Worm (Caenorhabditis elegans) whole organism, L4 larva: ENCODE measurements around the gene meg-1.

Experiments
- F37D6.2 ChIP-seq: sonication (generic microtip); optimal IDR thresholded peaks from 2 replicates; lab custom pipeline; 2016; ENCODE audit warnings: mild to moderate bottlenecking, missing genetic modification characterization, missing compliant biosample characterization
- Y75B8A.6 ChIP-seq: fragments of 200-800 bp; sonication (Bioruptor generic); IDR thresholded peaks from 2 replicates; pipeline ENCODE4 v1.3.6; 2022; ENCODE audit warnings: missing genetic modification reagents, missing genetic modification characterization, missing compliant biosample characterization
- ZK337.2 ChIP-seq: fragments of 200-800 bp; sonication (Bioruptor generic); IDR thresholded peaks from 2 replicates; pipeline ENCODE4 v1.3.6; 2022; ENCODE audit warnings: missing genetic modification reagents, missing genetic modification characterization, missing compliant biosample characterization
- ZK546.5 ChIP-seq, 2 experiments: sonication (generic microtip); optimal IDR thresholded peaks; 2 replicates each; lab custom pipeline; 2017; ENCODE audit warnings: missing biosample characterization in 2 of 2, missing genetic modification characterization in 2 of 2
- aha-1 ChIP-seq: fragments of 150-350 bp; peaks from one replicate; lab custom pipeline; 2014; ENCODE audit warnings: missing biosample characterization, missing genetic modification characterization
- cey-2 ChIP-seq: sonication (generic microtip); optimal IDR thresholded peaks from 3 replicates; lab custom pipeline; 2017; ENCODE audit warnings: missing genetic modification characterization, mild to moderate bottlenecking, missing compliant biosample characterization, antibody characterized with exemption, borderline replicate concordance; ENCODE audit not compliant: insufficient read depth
- ctbp-1 ChIP-seq: fragments of 200-800 bp; sonication (Bioruptor generic); IDR thresholded peaks from 2 replicates; pipeline ENCODE4 v1.3.6; 2022; ENCODE audit warnings: missing genetic modification reagents, missing genetic modification characterization, missing compliant biosample characterization
- daf-16 ChIP-seq, 3 experiments: sonication (generic microtip); optimal IDR thresholded peaks; 2 replicates each; lab custom pipeline; 2016 to 2017; ENCODE audit warnings: missing genetic modification characterization in 3 of 3, missing genetic modification reagents in 3 of 3, mild to moderate bottlenecking in 2 of 3, missing compliant biosample characterization in 2 of 3, missing biosample characterization in 1 of 3, moderate library complexity in 1 of 3
- daf-8 ChIP-seq: fragments of 200-800 bp; sonication (Bioruptor generic); IDR thresholded peaks from 2 replicates; pipeline ENCODE4 v1.3.6; 2022; ENCODE audit warnings: missing genetic modification characterization, missing compliant biosample characterization
- dmd-6 ChIP-seq: fragments of 200-800 bp; sonication (Bioruptor generic); IDR thresholded peaks from 2 replicates; pipeline ENCODE4 v1.3.6; 2022; ENCODE audit warnings: missing genetic modification reagents, missing genetic modification characterization, missing compliant biosample characterization
- dmd-8 ChIP-seq: fragments of 200-800 bp; sonication (Bioruptor generic); IDR thresholded peaks from 2 replicates; pipeline ENCODE4 v1.3.6; 2022; ENCODE audit warnings: missing genetic modification characterization, missing compliant biosample characterization
- duxl-1 ChIP-seq: sonication (generic microtip); optimal IDR thresholded peaks from 2 replicates; lab custom pipeline; 2016; ENCODE audit warnings: mild to moderate bottlenecking, missing genetic modification characterization, moderate library complexity, missing compliant biosample characterization; ENCODE audit not compliant: poor library complexity
- egl-27 ChIP-seq: sonication (generic microtip); optimal IDR thresholded peaks from 3 replicates; lab custom pipeline; 2017; ENCODE audit warnings: missing biosample characterization, missing genetic modification reagents, missing genetic modification characterization
- fkh-10 ChIP-seq: fragments of 150-350 bp; optimal IDR thresholded peaks from 2 replicates; lab custom pipeline; 2014; ENCODE audit warnings: missing biosample characterization, missing genetic modification reagents, missing genetic modification characterization
- fos-1 ChIP-seq: fragments of 150-350 bp; optimal IDR thresholded peaks from 2 replicates; lab custom pipeline; 2014; ENCODE audit warnings: missing biosample characterization, missing genetic modification characterization
- hif-1 ChIP-seq, 2 experiments: sonication (generic microtip); optimal IDR thresholded peaks; 2 replicates each; lab custom pipeline; 2016 to 2017; ENCODE audit warnings: missing compliant biosample characterization in 2 of 2, missing genetic modification characterization in 2 of 2, missing genetic modification reagents in 2 of 2, missing genotype in 2 of 2, mild to moderate bottlenecking in 1 of 2
- hlh-11 ChIP-seq: fragments of 200-800 bp; sonication (Bioruptor generic); optimal IDR thresholded peaks from 2 replicates; lab custom pipeline; 2018; ENCODE audit warnings: mild to moderate bottlenecking, missing genetic modification characterization, missing compliant biosample characterization
- hlh-30 ChIP-seq: sonication (generic microtip); optimal IDR thresholded peaks from 2 replicates; lab custom pipeline; 2017; ENCODE audit warnings: antibody characterized with exemption, mild to moderate bottlenecking, missing genetic modification characterization, missing compliant biosample characterization; ENCODE audit not compliant: insufficient read depth
- lin-13 ChIP-seq: fragments of 150-350 bp; optimal IDR thresholded peaks from 2 replicates; lab custom pipeline; 2014; ENCODE audit warnings: missing biosample characterization, missing genetic modification reagents, missing genetic modification characterization
- lin-38 ChIP-seq: fragments of 200-800 bp; sonication (Bioruptor generic); IDR thresholded peaks from 2 replicates; pipeline ENCODE4 v1.3.6; 2022; ENCODE audit warnings: missing genetic modification reagents, missing genetic modification characterization, missing compliant biosample characterization
- lsy-2 ChIP-seq, 2 experiments: fragments of 150-350 bp in 1 of 2; sonication (generic microtip) in 1 of 2; optimal IDR thresholded peaks; 2 replicates each; lab custom pipeline; 2014 to 2017; ENCODE audit warnings: missing biosample characterization in 2 of 2, missing genetic modification characterization in 2 of 2
- mdl-1 ChIP-seq, 2 experiments: fragments of 150-350 bp in 1 of 2; sonication (generic microtip) in 1 of 2; optimal IDR thresholded peaks; 2 replicates each; lab custom pipeline; 2014 to 2017; ENCODE audit warnings: missing biosample characterization in 2 of 2, missing genetic modification characterization in 2 of 2
- mep-1 ChIP-seq: fragments of 150-350 bp; sonication (generic microtip); optimal IDR thresholded peaks from 3 replicates; lab custom pipeline; 2014; ENCODE audit warnings: missing biosample characterization, missing genetic modification characterization
- mes-2 ChIP-seq: sonication (generic microtip); optimal IDR thresholded peaks from 2 replicates; lab custom pipeline; 2016; ENCODE audit warnings: missing genotype, mild to moderate bottlenecking, missing genetic modification characterization, missing compliant biosample characterization; ENCODE audit not compliant: poor library complexity, severe bottlenecking
- mxl-3 ChIP-seq: fragments of 200-800 bp; sonication (Bioruptor generic); optimal IDR thresholded peaks from 2 replicates; lab custom pipeline; 2018; ENCODE audit warnings: mild to moderate bottlenecking, missing genetic modification characterization, missing compliant biosample characterization
- nhr-11 ChIP-seq: fragments of 150-350 bp; optimal IDR thresholded peaks from 2 replicates; lab custom pipeline; 2014; ENCODE audit warnings: missing biosample characterization, missing genetic modification characterization
- nhr-237 ChIP-seq: sonication (generic microtip); optimal IDR thresholded peaks from 2 replicates; lab custom pipeline; 2017; ENCODE audit warnings: missing biosample characterization, missing genetic modification characterization
- nhr-25 ChIP-seq: sonication (generic microtip); optimal IDR thresholded peaks from 2 replicates; lab custom pipeline; 2017; ENCODE audit warnings: missing genetic modification characterization, mild to moderate bottlenecking, missing compliant biosample characterization, antibody characterized with exemption, moderate library complexity, borderline replicate concordance; ENCODE audit not compliant: insufficient read depth
- nhr-28 ChIP-seq: fragments of 150-350 bp; optimal IDR thresholded peaks from 2 replicates; lab custom pipeline; 2014; ENCODE audit warnings: missing biosample characterization, missing genetic modification characterization
- nhr-48 ChIP-seq: sonication (generic microtip); optimal IDR thresholded peaks from 2 replicates; lab custom pipeline; 2016; ENCODE audit warnings: mild to moderate bottlenecking, missing genetic modification characterization, missing compliant biosample characterization
- nhr-76 ChIP-seq: fragments of 150-350 bp; optimal IDR thresholded peaks from 2 replicates; lab custom pipeline; 2014; ENCODE audit warnings: missing biosample characterization, missing genetic modification characterization
- nhr-77 ChIP-seq: fragments of 150-350 bp; optimal IDR thresholded peaks from 2 replicates; lab custom pipeline; 2014; ENCODE audit warnings: missing biosample characterization, missing genetic modification characterization
- php-3 ChIP-seq: fragments of 200-800 bp; sonication (Bioruptor generic); IDR thresholded peaks from 2 replicates; pipeline ENCODE4 v1.3.6; 2022; ENCODE audit warnings: missing genetic modification reagents, missing genetic modification characterization, missing compliant biosample characterization
- pqm-1 ChIP-seq: sonication (generic microtip); optimal IDR thresholded peaks from 2 replicates; lab custom pipeline; 2017; ENCODE audit warnings: missing biosample characterization, missing genetic modification characterization
- skn-1 ChIP-seq: fragments of 150-350 bp; optimal IDR thresholded peaks from 2 replicates; lab custom pipeline; 2014; ENCODE audit warnings: missing biosample characterization, missing genetic modification characterization
- tra-1 ChIP-seq: fragments of 200-800 bp; sonication (Bioruptor generic); IDR thresholded peaks from 2 replicates; pipeline ENCODE4 v1.3.6; 2022; ENCODE audit warnings: missing genetic modification reagents, missing genetic modification characterization, missing compliant biosample characterization
- unc-130 ChIP-seq: sonication (generic microtip); optimal IDR thresholded peaks from 2 replicates; lab custom pipeline; 2016; ENCODE audit warnings: missing genetic modification reagents, missing genetic modification characterization, missing compliant biosample characterization
- unc-62 ChIP-seq, 3 experiments: fragments of 150-350 bp in 1 of 3; sonication (generic microtip); optimal IDR thresholded peaks in 2 of 3; peaks in 1 of 3; 1 replicate in 1 of 3; 2 replicates in 2 of 3; lab custom pipeline; 2014 to 2017; ENCODE audit warnings: missing biosample characterization in 3 of 3, missing genetic modification characterization in 3 of 3, missing genetic modification reagents in 3 of 3, missing genotype in 1 of 3
- zag-1 ChIP-seq: fragments of 150-350 bp; optimal IDR thresholded peaks from 2 replicates; lab custom pipeline; 2014; ENCODE audit warnings: missing biosample characterization, missing genetic modification characterization
- zfp-2 ChIP-seq: sonication (generic microtip); optimal IDR thresholded peaks from 2 replicates; lab custom pipeline; 2016; ENCODE audit warnings: mild to moderate bottlenecking, missing genetic modification characterization, missing compliant biosample characterization
- zip-11 ChIP-seq: fragments of 200-800 bp; sonication (Bioruptor generic); IDR thresholded peaks from 2 replicates; pipeline ENCODE4 v1.3.6; 2022; ENCODE audit warnings: missing genetic modification characterization, missing compliant biosample characterization
- zip-2 ChIP-seq: fragments of 150-350 bp; optimal IDR thresholded peaks from 2 replicates; lab custom pipeline; 2014; ENCODE audit warnings: missing biosample characterization, missing genetic modification characterization
- ztf-11 ChIP-seq: fragments of 150-350 bp; optimal IDR thresholded peaks from 2 replicates; lab custom pipeline; 2014; ENCODE audit warnings: missing biosample characterization, missing genetic modification characterization
- ztf-7 ChIP-seq: fragments of 150-350 bp; optimal IDR thresholded peaks from 2 replicates; lab custom pipeline; 2014; ENCODE audit warnings: missing biosample characterization, missing genetic modification characterization

The meg-1 gene

ce11 chrX:13977439-13978118 lies 48.1 kb upstream of the meg-1 start, which contains the start of gene F48F7.6 (continued):
- TF ChIP-seq hif-1 (tag; optimal IDR thresholded peaks at IDR 0.05; lab: Kevin White, UChicago) = peak in 1 of 2 experiments; percentile 31
- TF ChIP-seq ZK337.2 = no peak
- no peak for TF ChIP-seq skn-1
- TF ChIP-seq hlh-11 (tag; lab: Kevin White, UChicago) = peak; percentile 40
- TF ChIP-seq zag-1 (tag; lab: Kevin White, UChicago) = no peak
- no peak for TF ChIP-seq Y75B8A.6 (GFP tag; lab: Robert Waterston, UW)
- no peak for TF ChIP-seq dmd-8
- TF ChIP-seq pqm-1 (tag; lab: Kevin White, UChicago) = no peak

- TF ChIP-seq unc-130 = no peak
- peak; percentile 97 for TF ChIP-seq aha-1 (tag; lab: Kevin White, UChicago)
- TF ChIP-seq hlh-30 (tag; lab: Kevin White, UChicago) = peak; percentile 83
- TF ChIP-seq dmd-6 = peak; percentile 41
- TF ChIP-seq mdl-1 (tag; optimal IDR thresholded peaks at IDR 0.05; lab: Kevin White, UChicago) = peak in 1 of 2 experiments; percentile 79
- no peak for TF ChIP-seq cey-2 (tag; lab: Kevin White, UChicago)
- peak in 1 of 2 experiments; percentile 15 for TF ChIP-seq hif-1 (tag; optimal IDR thresholded peaks at IDR 0.05; lab: Kevin White, UChicago)
- no peak for TF ChIP-seq egl-27 (tag; lab: Kevin White, UChicago)
- TF ChIP-seq lsy-2 (tag; optimal IDR thresholded peaks at IDR 0.05; lab: Kevin White, UChicago) = peak in 1 of 2 experiments; percentile 48
- TF ChIP-seq nhr-237 = no peak
- TF ChIP-seq daf-8 (GFP tag; lab: Robert Waterston, UW) = no peak
- no peak for TF ChIP-seq ztf-11
- TF ChIP-seq zfp-2 = no peak
- TF ChIP-seq F37D6.2 (tag; lab: Kevin White, UChicago) = no peak
- no peak for TF ChIP-seq fkh-10
- peak in 1 of 2 experiments; percentile 94 for TF ChIP-seq daf-16 (GFP tag; optimal IDR thresholded peaks at IDR 0.05; lab: Kevin White, UChicago)
- no peak for TF ChIP-seq daf-16 (tag; optimal IDR thresholded peaks at IDR 0.05; lab: Kevin White, UChicago)
- peak; percentile 80 for TF ChIP-seq hlh-11 (tag; lab: Kevin White, UChicago)
- TF ChIP-seq nhr-76 (tag; lab: Kevin White, UChicago) = no peak
- TF ChIP-seq Y75B8A.6 (GFP tag; lab: Robert Waterston, UW) = no peak
- peak; percentile 58 for TF ChIP-seq mxl-3 (GFP tag; lab: Kevin White, UChicago)
- peak; percentile 27 for TF ChIP-seq mes-2
- no peak for TF ChIP-seq fos-1 (tag; lab: Kevin White, UChicago)
- TF ChIP-seq ZK546.5 (tag; optimal IDR thresholded peaks at IDR 0.05; lab: Kevin White, UChicago) = no peak
- TF ChIP-seq duxl-1 (tag; lab: Kevin White, UChicago) = no peak
- TF ChIP-seq nhr-11 (tag; lab: Kevin White, UChicago) = peak; percentile 53
- TF ChIP-seq zip-2 = no peak
- TF ChIP-seq lin-13 = no peak
- TF ChIP-seq nhr-28 (tag; lab: Kevin White, UChicago) = peak; percentile 79
- no peak for TF ChIP-seq lin-38
- 0 out of 2 replicates have a peak, but pooled peaks have one; percentile 30 for TF ChIP-seq tra-1 (GFP tag; lab: Robert Waterston, UW)
Measured at ce11 chrX:13975314-13975713, 45.9 kb upstream of the meg-1 start, which contains the start of gene F48F7.5. F48F7.5 (plus strand) TSS chrX:13975653.

ce11 chrX:13974448-13975071 lies 45.1 kb upstream of the meg-1 start:
- TF ChIP-seq dmd-6 = peak; percentile 58
- TF ChIP-seq nhr-25 = peak; percentile 19
- peak; percentile 85 for TF ChIP-seq nhr-48 (tag; lab: Kevin White, UChicago)
- no peak for TF ChIP-seq zip-11 (GFP tag; lab: Robert Waterston, UW)
- TF ChIP-seq hlh-11 (tag; lab: Kevin White, UChicago) = peak; percentile 68
- TF ChIP-seq mep-1 (tag; lab: Kevin White, UChicago) = peak; percentile 19
- TF ChIP-seq tra-1 (GFP tag; lab: Robert Waterston, UW) = peak; percentile 33; the same call in 1 of the 2 replicates
- peak in 1 of 2 experiments; percentile 95 for TF ChIP-seq unc-62 (GFP tag; optimal IDR thresholded peaks at IDR 0.05 in 1 of 2; lab: Kevin White, UChicago)
- no peak for TF ChIP-seq unc-62 (tag; optimal IDR thresholded peaks at IDR 0.05; lab: Kevin White, UChicago)
- TF ChIP-seq daf-16 (GFP tag; optimal IDR thresholded peaks at IDR 0.05; lab: Kevin White, UChicago) = no peak
- peak; percentile 45 for TF ChIP-seq daf-16 (tag; optimal IDR thresholded peaks at IDR 0.05; lab: Kevin White, UChicago)
- no peak for TF ChIP-seq nhr-11 (tag; lab: Kevin White, UChicago)
- peak; percentile 54; the same call in 1 of the 2 replicates for TF ChIP-seq php-3 (GFP tag; lab: Robert Waterston, UW)
- TF ChIP-seq ctbp-1 (GFP tag; lab: Robert Waterston, UW) = peak; percentile 47; the same call in 1 of the 2 replicates
- TF ChIP-seq ztf-7 = peak; percentile 19
- peak; percentile 55 for TF ChIP-seq nhr-77 (tag; lab: Kevin White, UChicago)
- TF ChIP-seq ZK337.2 = no peak
- peak; percentile 99 for TF ChIP-seq nhr-28 (tag; lab: Kevin White, UChicago)
